Worm (Caenorhabditis elegans) whole organism, L4/young adult: Measurements from ENCODE around the gene srh-215.

Experiments used
- W03F9.2 ChIP-seq: fragments of 150-350 bp; optimal IDR thresholded peaks from 2 replicates; lab custom pipeline; 2014; ENCODE audit warnings: missing biosample characterization, missing genetic modification characterization
- dao-5 ChIP-seq: sonication (generic microtip); optimal IDR thresholded peaks from 2 replicates; lab custom pipeline; 2016; ENCODE audit warnings: missing genotype, missing genetic modification characterization, moderate library complexity, missing compliant biosample characterization
- him-1 ChIP-seq: sonication (generic microtip); optimal IDR thresholded peaks from 2 replicates; lab custom pipeline; 2016; ENCODE audit warnings: missing genotype, missing genetic modification reagents, missing genetic modification characterization, missing compliant biosample characterization

The srh-215 gene

DNA sequence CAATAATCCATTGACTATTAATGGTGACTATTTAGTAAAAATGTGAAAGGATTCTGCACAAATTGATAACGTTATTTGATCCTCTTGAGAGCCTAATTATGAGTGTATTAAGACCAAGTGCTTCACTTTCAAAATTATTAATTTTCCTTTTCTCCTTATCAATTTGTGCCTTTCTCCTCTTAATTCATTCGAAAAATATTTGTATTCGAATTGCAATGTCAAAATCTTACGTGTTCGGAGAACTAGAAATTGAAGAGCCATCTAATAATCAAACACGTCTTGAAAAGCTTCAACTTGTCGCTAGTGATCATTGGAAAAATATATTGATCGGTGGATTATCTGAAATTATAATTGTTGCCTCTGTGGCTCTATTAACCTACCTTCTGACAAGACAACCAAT lies 16.7 kb upstream of the srh-215 start, which contains the start of the genes clec-36 and clec-26:
clec-36 (minus strand) TSS at position 101 of the 400 bp plus-strand sequence.
clec-26 (plus strand) TSS at position 114 of the 400 bp plus-strand sequence.
- no peak for TF ChIP-seq dao-5

ce11 chrV:16842941-16843340 lies 11.1 kb upstream of the srh-215 start, which contains the start of gene clec-25:
Gene clec-25, plus strand, starts transcription at chrV:16843241.
- TF ChIP-seq dao-5 (no peak), W03F9.2 (tag; lab: Kevin White, UChicago) (no peak), him-1 (tag; lab: Kevin White, UChicago) (no peak)

DNA sequence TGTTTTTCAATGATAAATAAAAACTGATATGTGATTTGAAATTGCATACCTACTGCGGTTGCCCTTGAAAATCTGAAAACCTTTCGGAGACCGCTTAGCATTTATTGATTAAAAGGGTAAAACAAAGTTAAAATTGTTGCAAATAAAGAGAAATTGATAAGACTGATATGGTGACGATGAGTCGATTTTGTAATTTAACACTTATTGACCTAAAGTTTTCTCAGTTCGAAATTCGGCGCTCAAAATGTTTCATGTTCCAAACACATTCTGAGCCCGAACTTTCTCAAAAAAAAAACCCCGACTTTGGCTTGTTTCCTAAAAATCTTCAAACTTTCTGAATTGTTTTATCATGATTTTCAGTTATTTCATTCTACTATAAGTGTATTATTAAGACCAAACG lies 9.1 kb upstream of the srh-215 start, which contains the start of gene clec-40:
clec-40 (minus strand) TSS at position 101 of the 400 bp plus-strand sequence.
- TF ChIP-seq W03F9.2 (tag; lab: Kevin White, UChicago) (no peak), dao-5 (no peak), him-1 (tag; lab: Kevin White, UChicago) (no peak)

- TF ChIP-seq W03F9.2 (tag; lab: Kevin White, UChicago), result no peak
- no peak for TF ChIP-seq him-1 (tag; lab: Kevin White, UChicago)
- no peak for TF ChIP-seq dao-5
Measured at ce11 chrV:16840283-16840682, 8.5 kb upstream of the srh-215 start.

DNA sequence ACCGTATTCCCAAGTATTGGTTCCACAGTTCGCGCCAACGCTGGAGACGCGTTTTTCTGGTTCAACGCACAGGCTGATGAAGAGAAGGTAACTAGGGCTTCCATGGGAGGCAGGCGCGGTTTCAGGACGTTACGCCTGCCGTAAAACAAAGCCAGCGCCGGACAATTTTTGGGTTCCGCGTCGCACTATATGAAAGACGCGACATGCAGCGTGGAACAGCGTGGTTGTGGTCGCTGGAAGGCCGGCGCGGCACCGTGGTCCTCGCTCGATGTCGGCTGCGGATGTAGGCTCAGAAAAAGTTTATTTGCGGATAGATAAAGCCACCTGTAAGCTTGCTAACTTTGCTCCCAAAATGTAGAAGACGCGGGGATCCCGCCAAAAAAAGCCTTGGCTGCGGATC lies 6.6 kb upstream of the srh-215 start:
- TF ChIP-seq dao-5 (no peak), W03F9.2 (tag; lab: Kevin White, UChicago) (no peak), him-1 (tag; lab: Kevin White, UChicago) (no peak)

ce11 chrV:16836100-16836499 lies 4.3 kb upstream of the srh-215 start:
- TF ChIP-seq him-1 (tag; lab: Kevin White, UChicago) (no peak), dao-5 (no peak), W03F9.2 (tag; lab: Kevin White, UChicago) (no peak)

ce11 chrV:16834989-16835388 lies 3.2 kb upstream of the srh-215 start, which contains the start of gene tni-3:
Gene tni-3, minus strand, starts transcription at chrV:16835128.
- TF ChIP-seq him-1 (tag; lab: Kevin White, UChicago) (no peak), W03F9.2 (tag; lab: Kevin White, UChicago) (no peak), dao-5 (no peak)

DNA sequence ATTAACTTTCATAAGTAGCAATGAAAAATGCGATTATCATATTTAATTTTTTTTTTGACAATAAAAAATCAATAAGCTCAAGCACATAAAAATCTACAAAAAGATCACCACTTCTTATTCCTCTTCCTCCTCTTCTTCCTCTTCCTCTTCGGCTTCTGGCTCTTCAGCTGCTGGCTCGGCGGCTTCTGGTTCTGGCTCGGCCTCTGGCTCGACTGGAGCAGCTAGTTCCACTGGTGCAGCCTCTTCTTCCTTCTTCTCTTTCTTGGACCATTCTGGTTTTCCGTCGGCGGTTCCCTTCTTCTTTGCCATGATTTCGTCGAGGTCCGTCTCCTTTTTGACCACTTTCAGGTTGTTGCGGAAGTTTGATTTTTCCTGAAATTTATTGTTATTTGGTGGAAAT lies 1.9 kb upstream of the srh-215 start:
- TF ChIP-seq dao-5 (no peak), W03F9.2 (tag; lab: Kevin White, UChicago) (no peak)

DNA sequence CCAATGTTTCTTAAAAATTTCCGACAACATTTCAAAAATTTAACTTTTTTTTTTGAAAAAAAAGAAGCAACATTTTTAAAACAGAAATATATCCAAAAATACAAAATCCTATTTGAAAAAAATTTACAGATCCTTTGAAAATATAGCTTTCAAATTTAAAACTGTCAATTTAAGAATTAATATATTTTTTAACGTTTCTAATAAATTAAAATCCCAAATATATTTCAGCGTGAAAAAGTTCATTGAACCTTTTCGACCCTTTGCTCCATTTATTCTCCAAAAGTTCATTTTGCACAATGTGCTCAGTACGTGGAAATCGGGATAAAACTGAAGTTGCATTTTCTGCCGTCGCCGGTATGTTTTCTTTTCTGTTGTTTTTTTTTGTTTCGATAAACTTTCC lies 1.0 kb upstream of the srh-215 start, which contains the start of gene phy-3:
phy-3 (plus strand) TSS at position 301 of the 400 bp plus-strand sequence.
- TF ChIP-seq W03F9.2 (tag; lab: Kevin White, UChicago), result no peak
- no peak for TF ChIP-seq him-1 (tag; lab: Kevin White, UChicago)
- TF ChIP-seq dao-5, result no peak

- TF ChIP-seq him-1 (tag; lab: Kevin White, UChicago), result no peak
- TF ChIP-seq W03F9.2 (tag; lab: Kevin White, UChicago), result no peak
- TF ChIP-seq dao-5, result no peak
Measured at ce11 chrV:16831310-16831709, 511 bp downstream of the srh-215 start.

ce11 chrV:16829396-16829795 lies 2.4 kb downstream of the srh-215 start, which contains the start of gene srh-214:
Gene srh-214, minus strand, starts transcription at chrV:16829755.
- TF ChIP-seq dao-5 (no peak), him-1 (tag; lab: Kevin White, UChicago) (no peak), W03F9.2 (tag; lab: Kevin White, UChicago) (no peak)

- TF ChIP-seq dao-5 (no peak), him-1 (tag; lab: Kevin White, UChicago) (no peak), W03F9.2 (tag; lab: Kevin White, UChicago) (no peak)
Measured at ce11 chrV:16827485-16827884, 4.3 kb downstream of the srh-215 start, which contains the start of gene srh-216. Gene srh-216, minus strand, starts transcription at chrV:16827585.

DNA sequence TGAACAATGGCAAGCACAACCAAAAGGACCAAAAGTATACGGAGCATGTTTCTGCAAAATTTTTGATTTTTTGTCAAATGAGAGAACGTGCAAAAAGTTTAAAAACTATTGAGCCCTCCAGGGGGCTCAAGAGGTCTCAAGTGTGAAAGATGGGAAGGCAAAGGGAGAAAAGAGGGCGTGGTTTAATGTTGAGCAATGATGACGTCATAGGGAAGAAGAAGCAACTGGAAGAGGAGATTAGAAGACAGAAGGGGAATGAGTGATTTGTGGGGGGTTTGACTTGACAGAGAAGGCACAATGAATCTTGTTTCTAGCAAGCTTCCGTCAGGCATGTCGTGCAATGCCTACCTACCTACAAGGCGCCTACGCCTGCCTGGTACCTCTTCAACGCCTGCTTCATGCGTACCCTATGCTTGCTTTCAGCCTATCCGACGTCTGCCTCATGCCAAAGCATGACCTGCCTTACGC lies 10.5 kb downstream of the srh-215 start, which contains the start of gene T20B3.14:
T20B3.14 (minus strand) TSS at position 51 of the 468 bp plus-strand sequence.
- TF ChIP-seq him-1 (tag; lab: Kevin White, UChicago) (no peak), dao-5 (no peak), W03F9.2 (tag; lab: Kevin White, UChicago) (no peak)

- TF ChIP-seq him-1 (tag; lab: Kevin White, UChicago), result no peak
- no peak for TF ChIP-seq W03F9.2 (tag; lab: Kevin White, UChicago)
- TF ChIP-seq dao-5, result no peak
Measured at ce11 chrV:16816707-16817106, 15.1 kb downstream of the srh-215 start.

ce11 chrV:16815261-16815660 lies 16.6 kb downstream of the srh-215 start, which contains the start of gene T20B3.1:
Gene T20B3.1, plus strand, starts transcription at chrV:16815561.
- TF ChIP-seq W03F9.2 (tag; lab: Kevin White, UChicago), result no peak
- TF ChIP-seq dao-5, result no peak
- TF ChIP-seq him-1 (tag; lab: Kevin White, UChicago), result no peak
